Fruit fly (Drosophila melanogaster) whole organism, pupa: Measurements from ENCODE around the gene CG31161.

ENCODE experiments used
- CG10348 ChIP-seq: fragments of 200-800 bp; sonication (Bioruptor generic); IDR thresholded peaks from 2 replicates; pipeline ENCODE4 v1.3.6; 2022; ENCODE audit warnings: missing biosample characterization, missing genetic modification characterization
- CG13204 ChIP-seq: fragments of 200-800 bp; sonication (Bioruptor generic); optimal IDR thresholded peaks from 2 replicates; lab custom pipeline; 2018; ENCODE audit warnings: missing biosample characterization, mild to moderate bottlenecking, missing genetic modification characterization, moderate library complexity
- CG15710 ChIP-seq: fragments of 200-800 bp; sonication (Bioruptor generic); optimal IDR thresholded peaks from 2 replicates; lab custom pipeline; 2018; ENCODE audit warnings: missing biosample characterization, mild to moderate bottlenecking, missing genetic modification characterization, moderate library complexity
- CG34367 ChIP-seq: fragments of 200-800 bp; sonication (Bioruptor generic); optimal IDR thresholded peaks from 2 replicates; lab custom pipeline; 2018; ENCODE audit warnings: missing biosample characterization, mild to moderate bottlenecking, missing genetic modification characterization
- Pif1B ChIP-seq: fragments of 200-800 bp; sonication (Bioruptor generic); optimal IDR thresholded peaks from 3 replicates; lab custom pipeline; 2016; ENCODE audit warnings: missing biosample characterization, missing genetic modification characterization
- gl ChIP-seq: fragments of 200-800 bp; sonication (Bioruptor generic); optimal IDR thresholded peaks from 2 replicates; lab custom pipeline; 2018; ENCODE audit warnings: missing biosample characterization, mild to moderate bottlenecking, missing genetic modification characterization
- rn ChIP-seq: fragments of 200-800 bp; sonication (Bioruptor generic); IDR thresholded peaks from 2 replicates; pipeline ENCODE4 v1.3.6; 2022; ENCODE audit warnings: missing biosample characterization, missing genetic modification characterization

DNA sequence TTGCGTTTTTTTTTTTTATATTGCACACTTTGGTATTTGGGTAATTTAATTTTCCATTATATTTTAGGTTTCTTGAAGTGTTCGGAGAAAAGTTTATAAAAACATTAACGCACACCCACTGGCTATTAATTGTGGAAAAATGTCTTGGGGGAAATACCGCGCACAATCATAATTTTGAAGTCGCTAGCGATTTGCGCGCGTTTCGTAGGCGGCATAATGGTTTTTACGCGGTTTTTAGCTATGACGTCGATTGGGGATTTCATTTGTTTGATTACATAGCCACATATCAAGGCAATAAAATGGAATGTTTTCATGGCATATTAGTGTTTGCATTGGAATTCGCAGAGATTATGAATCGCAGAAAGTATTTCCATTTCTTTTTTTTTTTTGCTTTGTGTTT, 15.9 kb downstream of the CG31161 start:
- TF ChIP-seq CG13204 (GFP tag; lab: Kevin White, UChicago) (no peak), Pif1B (GFP tag; lab: Kevin White, UChicago) (no peak), gl (tag; lab: Kevin White, UChicago) (no peak), rn (GFP tag; lab: Robert Waterston, UW) (no peak), CG34367 (tag; lab: Kevin White, UChicago) (no peak), CG15710 (tag; lab: Kevin White, UChicago) (no peak), CG10348 (GFP tag; lab: Robert Waterston, UW) (no peak)
